ENCODE assay signal across 6 worm cellular contexts in the genomic region with DNA sequence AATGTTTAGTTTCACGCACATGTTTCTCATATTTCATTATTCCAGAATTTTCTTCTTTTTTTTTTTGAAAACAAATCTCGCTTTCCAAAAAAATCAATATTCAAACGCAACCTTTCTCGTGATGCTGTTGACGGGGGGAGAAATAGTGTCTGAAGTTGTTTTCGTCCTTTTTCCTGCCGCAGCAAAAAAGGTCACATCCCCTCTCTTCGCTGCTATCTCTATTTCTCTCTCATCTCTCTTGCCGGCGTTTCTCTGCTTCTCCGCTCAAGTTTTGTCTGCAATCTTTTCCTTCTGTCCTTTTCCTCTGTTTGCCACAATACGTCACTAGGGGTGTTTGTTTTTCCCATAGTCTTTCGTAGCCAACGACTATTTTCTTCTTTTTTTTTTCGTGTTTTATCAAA.
TF ChIP-seq lines count a peak whose summit lies in the region.

No protein-coding gene starts in this region.

TF ChIP-seq in whole organism, L1 larva, 84 proteins besides CTCF, POLR2A, EP300 and RAD21 (continued from another document and continues in another):
- TF ChIP-seq fkh-10 (GFP tag; optimal IDR thresholded peaks at IDR 0.05; lab: Kevin White, UChicago): peak; percentile 70
- peak; percentile 80 for TF ChIP-seq fos-1 (tag; optimal IDR thresholded peaks at IDR 0.05; lab: Kevin White, UChicago)
- no peak for TF ChIP-seq Y116A8C.19 (tag; optimal IDR thresholded peaks at IDR 0.05; lab: Kevin White, UChicago; ENCODE audit: borderline replicate concordance)
- TF ChIP-seq snpc-4 (tag; optimal IDR thresholded peaks at IDR 0.05; lab: Kevin White, UChicago): no peak
- TF ChIP-seq hpl-2 (GFP tag; optimal IDR thresholded peaks at IDR 0.05; lab: Kevin White, UChicago): peak; percentile 43
- peak; percentile 86 for TF ChIP-seq C16A3.4 (tag; optimal IDR thresholded peaks at IDR 0.05; lab: Kevin White, UChicago)
- peak; percentile 92 for TF ChIP-seq snu-23 (GFP tag; optimal IDR thresholded peaks at IDR 0.05; lab: Kevin White, UChicago)
- TF ChIP-seq lin-15B (tag; optimal IDR thresholded peaks at IDR 0.05; lab: Kevin White, UChicago): no peak
- TF ChIP-seq elt-3 (tag; optimal IDR thresholded peaks at IDR 0.05; lab: Kevin White, UChicago): peak in 3 of 6 experiments; percentile 64 to 90 (median 75)
- TF ChIP-seq nhr-12 (tag; optimal IDR thresholded peaks at IDR 0.05; lab: Kevin White, UChicago): no peak
- peak; percentile 90 for TF ChIP-seq nhr-71 (tag; optimal IDR thresholded peaks at IDR 0.05; lab: Kevin White, UChicago)
- TF ChIP-seq lin-35 (GFP tag; optimal IDR thresholded peaks at IDR 0.05; lab: Kevin White, UChicago): peak; percentile 63 to 81
- TF ChIP-seq ceh-88 (GFP tag; IDR thresholded peaks at IDR 0.05; lab: Robert Waterston, UW): peak; percentile 39; the same call in 1 of the 2 replicates
- peak; percentile 75 for TF ChIP-seq unc-86 (tag; optimal IDR thresholded peaks at IDR 0.05; lab: Kevin White, UChicago)
- TF ChIP-seq swsn-7 (tag; optimal IDR thresholded peaks at IDR 0.05; lab: Kevin White, UChicago): peak; percentile 75
- TF ChIP-seq ceh-90 (tag; optimal IDR thresholded peaks at IDR 0.05; lab: Kevin White, UChicago): peak; percentile 32
- no peak for TF ChIP-seq sup-37 (GFP tag; optimal IDR thresholded peaks at IDR 0.05; lab: Kevin White, UChicago)
- TF ChIP-seq nhr-19 (GFP tag; conservative IDR thresholded peaks at IDR 0.05; lab: Robert Waterston, UW): peak; percentile 58
- no peak for TF ChIP-seq lin-39 (tag; optimal IDR thresholded peaks at IDR 0.05; lab: Kevin White, UChicago)
- TF ChIP-seq dpl-1 (GFP tag; optimal IDR thresholded peaks at IDR 0.05; lab: Kevin White, UChicago): peak in 2 of 3 experiments; percentile 49 to 52

TF ChIP-seq in whole organism, L2 larva, 48 proteins besides CTCF, POLR2A, EP300 and RAD21 (continued from another document and continues in another):
- no peak for TF ChIP-seq mbf-1 (tag; optimal IDR thresholded peaks at IDR 0.05; lab: Kevin White, UChicago)
- no peak for TF ChIP-seq nhr-10 (tag; optimal IDR thresholded peaks at IDR 0.05; lab: Kevin White, UChicago)
- TF ChIP-seq lin-13 (GFP tag; optimal IDR thresholded peaks at IDR 0.05; lab: Kevin White, UChicago): peak; percentile 66
- peak; percentile 8 for TF ChIP-seq snpc-4 (tag; optimal IDR thresholded peaks at IDR 0.05; lab: Kevin White, UChicago)
- TF ChIP-seq ZK546.5 (tag; optimal IDR thresholded peaks at IDR 0.05; lab: Kevin White, UChicago): no peak
- peak; percentile 89 for TF ChIP-seq C34F6.9 (tag; optimal IDR thresholded peaks at IDR 0.05; lab: Kevin White, UChicago)
- TF ChIP-seq unc-55 (GFP tag; optimal IDR thresholded peaks at IDR 0.05; lab: Kevin White, UChicago): peak; percentile 70
- TF ChIP-seq mdl-1 (tag; optimal IDR thresholded peaks at IDR 0.05; lab: Kevin White, UChicago): peak in 1 of 2 experiments; percentile 69
- TF ChIP-seq nhr-25 (tag; optimal IDR thresholded peaks at IDR 0.05; lab: Kevin White, UChicago): peak; percentile 87
- peak; percentile 78 for TF ChIP-seq F13H6.1 (tag; optimal IDR thresholded peaks at IDR 0.05; lab: Kevin White, UChicago)
- peak; percentile 49 for TF ChIP-seq Y55F3AM.14 (GFP tag; optimal IDR thresholded peaks at IDR 0.05; lab: Kevin White, UChicago)
- TF ChIP-seq nhr-6 (tag; optimal IDR thresholded peaks at IDR 0.05; lab: Kevin White, UChicago): peak; percentile 69
- no peak for TF ChIP-seq aly-2 (tag; optimal IDR thresholded peaks at IDR 0.05; lab: Kevin White, UChicago)
- peak; percentile 94 for TF ChIP-seq nhr-129 (tag; optimal IDR thresholded peaks at IDR 0.05; lab: Kevin White, UChicago)
- TF ChIP-seq sma-3 (GFP tag; optimal IDR thresholded peaks at IDR 0.05; lab: Kevin White, UChicago): peak; percentile 77
- peak; percentile 3 for TF ChIP-seq ceh-82 (tag; optimal IDR thresholded peaks at IDR 0.05; lab: Kevin White, UChicago)
- TF ChIP-seq ama-1 (optimal IDR thresholded peaks at IDR 0.05; lab: Kevin White, UChicago): peak; percentile 63
- peak; percentile 55 for TF ChIP-seq peb-1 (tag; optimal IDR thresholded peaks at IDR 0.05; lab: Kevin White, UChicago)
- TF ChIP-seq sem-4 (tag; optimal IDR thresholded peaks at IDR 0.05; lab: Kevin White, UChicago): peak; percentile 68
- peak; percentile 33 to 80 for TF ChIP-seq lsy-2 (tag; optimal IDR thresholded peaks at IDR 0.05; lab: Kevin White, UChicago)
- TF ChIP-seq sma-9 (GFP tag; optimal IDR thresholded peaks at IDR 0.05; lab: Kevin White, UChicago): peak; percentile 85
- no peak for TF ChIP-seq sma-9 (tag; optimal IDR thresholded peaks at IDR 0.05; lab: Kevin White, UChicago)

TF ChIP-seq in whole organism, L3 larva, 47 proteins besides CTCF, POLR2A, EP300 and RAD21 (continued from another document and continues in another):
- TF ChIP-seq eor-1 (tag; optimal IDR thresholded peaks at IDR 0.05; lab: Kevin White, UChicago): peak in 1 of 2 experiments; percentile 47
- no peak for TF ChIP-seq R02D3.7 (tag; optimal IDR thresholded peaks at IDR 0.05; lab: Kevin White, UChicago)
- no peak for TF ChIP-seq fkh-10 (GFP tag; optimal IDR thresholded peaks at IDR 0.05; lab: Kevin White, UChicago)
- no peak for TF ChIP-seq ztf-4 (tag; optimal IDR thresholded peaks at IDR 0.05; lab: Kevin White, UChicago)
- no peak for TF ChIP-seq ZK546.5 (tag; optimal IDR thresholded peaks at IDR 0.05; lab: Kevin White, UChicago)
- TF ChIP-seq fos-1 (tag; optimal IDR thresholded peaks at IDR 0.05; lab: Kevin White, UChicago): no peak
- TF ChIP-seq elt-3 (tag; optimal IDR thresholded peaks at IDR 0.05; lab: Kevin White, UChicago): no peak
- TF ChIP-seq unc-39 (tag; optimal IDR thresholded peaks at IDR 0.05; lab: Kevin White, UChicago): no peak
- TF ChIP-seq ama-1 (optimal IDR thresholded peaks at IDR 0.05; lab: Kevin White, UChicago): peak; percentile 4
- TF ChIP-seq nhr-11 (tag; optimal IDR thresholded peaks at IDR 0.05; lab: Kevin White, UChicago): peak; percentile 43
- TF ChIP-seq nhr-76 (tag; optimal IDR thresholded peaks at IDR 0.05; lab: Kevin White, UChicago): no peak
- no peak for TF ChIP-seq egl-5 (tag; optimal IDR thresholded peaks at IDR 0.05; lab: Kevin White, UChicago)
- peak; percentile 88 for TF ChIP-seq nfya-1 (tag; optimal IDR thresholded peaks at IDR 0.05; lab: Kevin White, UChicago; ENCODE audit: insufficient read depth)
- TF ChIP-seq nhr-28 (tag; optimal IDR thresholded peaks at IDR 0.05; lab: Kevin White, UChicago): no peak
- TF ChIP-seq nhr-12 (tag; optimal IDR thresholded peaks at IDR 0.05; lab: Kevin White, UChicago): no peak
- TF ChIP-seq egl-27 (tag; optimal IDR thresholded peaks at IDR 0.05; lab: Kevin White, UChicago): no peak
- TF ChIP-seq pqm-1 (tag; optimal IDR thresholded peaks at IDR 0.05; lab: Kevin White, UChicago): peak; percentile 53
- TF ChIP-seq lin-15B (tag; optimal IDR thresholded peaks at IDR 0.05; lab: Kevin White, UChicago): peak; percentile 22
- TF ChIP-seq lsy-12 (tag; optimal IDR thresholded peaks at IDR 0.05; lab: Kevin White, UChicago): no peak
- TF ChIP-seq jun-1 (tag; optimal IDR thresholded peaks at IDR 0.05; lab: Kevin White, UChicago): peak; percentile 80
- no peak for TF ChIP-seq nhr-77 (tag; optimal IDR thresholded peaks at IDR 0.05; lab: Kevin White, UChicago)
- TF ChIP-seq elt-2 (tag; optimal IDR thresholded peaks at IDR 0.05; lab: Kevin White, UChicago): peak; percentile 52
- TF ChIP-seq daf-12 (tag; optimal IDR thresholded peaks at IDR 0.05; lab: Kevin White, UChicago): no peak

TF ChIP-seq in whole organism, L4 larva, 104 proteins besides CTCF, POLR2A, EP300 and RAD21 (continued from another document and continues in another):
- no peak for TF ChIP-seq unc-130 (GFP tag; optimal IDR thresholded peaks at IDR 0.05; lab: Kevin White, UChicago)
- TF ChIP-seq ces-1 (GFP tag; optimal IDR thresholded peaks at IDR 0.05; lab: Kevin White, UChicago): no peak
- TF ChIP-seq nhr-11 (tag; optimal IDR thresholded peaks at IDR 0.05; lab: Kevin White, UChicago): peak; percentile 79
- TF ChIP-seq dmd-8 (GFP tag; IDR thresholded peaks at IDR 0.05; lab: Robert Waterston, UW): no peak
- no peak for TF ChIP-seq aly-2 (tag; optimal IDR thresholded peaks at IDR 0.05; lab: Kevin White, UChicago)
- peak; percentile 44 to 75 for TF ChIP-seq lsy-2 (tag; optimal IDR thresholded peaks at IDR 0.05; lab: Kevin White, UChicago)
- no peak for TF ChIP-seq madf-9 (GFP tag; conservative IDR thresholded peaks at IDR 0.05; lab: Robert Waterston, UW)
- TF ChIP-seq mes-2 (tag; optimal IDR thresholded peaks at IDR 0.05; lab: Kevin White, UChicago; ENCODE audit: poor library complexity, severe bottlenecking): peak; percentile 66
- TF ChIP-seq Y105C5A.15 (GFP tag; IDR thresholded peaks at IDR 0.05; lab: Robert Waterston, UW): no peak
- TF ChIP-seq jun-1 (tag; optimal IDR thresholded peaks at IDR 0.05; lab: Kevin White, UChicago): no peak
- TF ChIP-seq nhr-111 (GFP tag; optimal IDR thresholded peaks at IDR 0.05; lab: Kevin White, UChicago): no peak
- TF ChIP-seq mep-1 (tag; optimal IDR thresholded peaks at IDR 0.05; lab: Kevin White, UChicago): peak; percentile 88
- TF ChIP-seq ama-1 (optimal IDR thresholded peaks at IDR 0.05; lab: Kevin White, UChicago): no peak
- peak; percentile 50; the same call in 1 of the 2 replicates for TF ChIP-seq T26A8.4 (GFP tag; IDR thresholded peaks at IDR 0.05; lab: Robert Waterston, UW)
- no peak for TF ChIP-seq zfp-2 (tag; optimal IDR thresholded peaks at IDR 0.05; lab: Kevin White, UChicago)
- no peak for TF ChIP-seq madf-5 (GFP tag; IDR thresholded peaks at IDR 0.05; lab: Robert Waterston, UW)
- peak; percentile 16 for TF ChIP-seq F37D6.2 (tag; optimal IDR thresholded peaks at IDR 0.05; lab: Kevin White, UChicago)
- peak; percentile 92 for TF ChIP-seq hlh-11 (tag; optimal IDR thresholded peaks at IDR 0.05; lab: Kevin White, UChicago)
- 0 out of 2 replicates have a peak, but pooled peaks have one; percentile 29 for TF ChIP-seq pha-4 (GFP tag; IDR thresholded peaks at IDR 0.05; lab: Robert Waterston, UW)
- TF ChIP-seq pha-4 (tag; optimal IDR thresholded peaks at IDR 0.05; lab: Kevin White, UChicago): peak; percentile 93
- TF ChIP-seq set-16 (GFP tag; IDR thresholded peaks at IDR 0.05; lab: Robert Waterston, UW): peak; percentile 27; the same call in 1 of the 2 replicates
- peak; percentile 90 for TF ChIP-seq nhr-6 (tag; optimal IDR thresholded peaks at IDR 0.05; lab: Kevin White, UChicago)
- TF ChIP-seq egl-43 (GFP tag; IDR thresholded peaks at IDR 0.05; lab: Robert Waterston, UW): no peak

TF ChIP-seq in whole organism, late embryonic, 69 proteins besides CTCF, POLR2A, EP300 and RAD21 (continued from another document):
- TF ChIP-seq tbx-7 (tag; optimal IDR thresholded peaks at IDR 0.05; lab: Kevin White, UChicago) (no peak), unc-42 (tag; optimal IDR thresholded peaks at IDR 0.05; lab: Kevin White, UChicago) (peak; percentile 28), hlh-8 (tag; optimal IDR thresholded peaks at IDR 0.05; lab: Kevin White, UChicago) (no peak), ceh-34 (tag; optimal IDR thresholded peaks at IDR 0.05; lab: Kevin White, UChicago) (peak; percentile 7), ceh-31 (tag; optimal IDR thresholded peaks at IDR 0.05; lab: Kevin White, UChicago) (peak; percentile 22), ceh-48 (tag; optimal IDR thresholded peaks at IDR 0.05; lab: Kevin White, UChicago) (peak; percentile 6), K09A11.1 (tag; optimal IDR thresholded peaks at IDR 0.05; lab: Kevin White, UChicago; ENCODE audit: insufficient read depth) (peak; percentile 32)

TF ChIP-seq in whole organism, young adult, 124 proteins besides CTCF, POLR2A, EP300 and RAD21 (continued from another document):
- TF ChIP-seq ztf-26 (tag; optimal IDR thresholded peaks at IDR 0.05; lab: Kevin White, UChicago): peak; percentile 70
- peak; percentile 69 for TF ChIP-seq F23B12.7 (tag; optimal IDR thresholded peaks at IDR 0.05; lab: Kevin White, UChicago; ENCODE audit: insufficient read depth)
- no peak for TF ChIP-seq lsl-1 (GFP tag; optimal IDR thresholded peaks at IDR 0.05; lab: Kevin White, UChicago)
- peak; percentile 17 for TF ChIP-seq pha-4 (tag; optimal IDR thresholded peaks at IDR 0.05; lab: Kevin White, UChicago)
- TF ChIP-seq hlh-12 (tag; optimal IDR thresholded peaks at IDR 0.05; lab: Kevin White, UChicago): no peak
- peak; percentile 62 for TF ChIP-seq gei-17 (GFP tag; optimal IDR thresholded peaks at IDR 0.05; lab: Kevin White, UChicago)
- TF ChIP-seq tbp1 (GFP tag; optimal IDR thresholded peaks at IDR 0.05; lab: Kevin White, UChicago): peak; percentile 52
- TF ChIP-seq K12H6.12 (tag; optimal IDR thresholded peaks at IDR 0.05; lab: Kevin White, UChicago): peak; percentile 84
- TF ChIP-seq cebp-1 (GFP tag; IDR thresholded peaks at IDR 0.05; lab: Robert Waterston, UW): peak; percentile 56; the same call in 1 of the 2 replicates
- peak; percentile 83 for TF ChIP-seq cebp-1 (tag; optimal IDR thresholded peaks at IDR 0.05; lab: Kevin White, UChicago)
- TF ChIP-seq ztf-6 (GFP tag; IDR thresholded peaks at IDR 0.05; lab: Robert Waterston, UW): 0 out of 2 replicates have a peak, but pooled peaks have one; percentile 27
- no peak for TF ChIP-seq F57A8.1 (GFP tag; optimal IDR thresholded peaks at IDR 0.05; lab: Kevin White, UChicago)
- peak; percentile 81 for TF ChIP-seq lin-40 (tag; optimal IDR thresholded peaks at IDR 0.05; lab: Kevin White, UChicago)
- TF ChIP-seq snpc-4 (GFP tag; optimal IDR thresholded peaks at IDR 0.05; lab: Kevin White, UChicago): peak; percentile 10
- TF ChIP-seq snpc-4 (tag; optimal IDR thresholded peaks at IDR 0.05; lab: Kevin White, UChicago): peak in 2 of 4 experiments; percentile 26 to 52
- TF ChIP-seq D2030.7 (GFP tag; IDR thresholded peaks at IDR 0.05; lab: Robert Waterston, UW): no peak
- peak; percentile 42; the same call in 1 of the 2 replicates for TF ChIP-seq mcd-1 (GFP tag; IDR thresholded peaks at IDR 0.05; lab: Robert Waterston, UW)
- TF ChIP-seq somi-1 (GFP tag; optimal IDR thresholded peaks at IDR 0.05; lab: Kevin White, UChicago): peak; percentile 68
- peak; percentile 42 for TF ChIP-seq die-1 (tag; optimal IDR thresholded peaks at IDR 0.05; lab: Kevin White, UChicago)
- 0 out of 2 replicates have a peak, but pooled peaks have one; percentile 51 for TF ChIP-seq pbrm-1 (GFP tag; IDR thresholded peaks at IDR 0.05; lab: Robert Waterston, UW)
- TF ChIP-seq ztf-18 (tag; optimal IDR thresholded peaks at IDR 0.05; lab: Kevin White, UChicago): peak; percentile 21
